Worm (Caenorhabditis elegans): ENCODE data around the gene dyf-4.

dyf-4 gene

DNA sequence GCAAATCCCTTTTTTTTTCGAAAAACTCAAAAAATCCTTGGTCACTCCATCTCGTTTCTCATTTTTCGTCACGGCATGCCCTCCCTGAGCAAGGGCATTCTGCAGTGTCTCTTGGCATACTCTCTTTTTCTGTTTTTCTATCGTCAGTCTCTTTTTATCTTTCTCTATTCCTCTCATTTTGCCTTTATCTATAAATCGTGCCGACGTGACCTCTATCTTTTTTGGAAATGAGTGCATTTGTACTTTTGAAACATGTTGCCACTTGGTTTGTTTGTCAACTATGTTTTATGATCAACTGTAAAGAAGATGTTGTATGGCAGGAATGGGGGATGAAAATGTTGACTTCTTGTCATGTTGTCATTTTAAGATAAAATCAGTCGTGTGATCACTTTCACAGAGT is 3.4 kb upstream of the dyf-4 start (continued):
- TF ChIP-seq unc-62 (GFP tag; optimal IDR thresholded peaks at IDR 0.05) (no peak), swsn-7 (tag; optimal IDR thresholded peaks at IDR 0.05) (peak; percentile 39), jun-1 (tag; optimal IDR thresholded peaks at IDR 0.05) (no peak), lsy-2 (tag; optimal IDR thresholded peaks at IDR 0.05) (peak; percentile 60 to 70), xbp-1 (tag; optimal IDR thresholded peaks at IDR 0.05) (peak; percentile 26), ztf-11 (tag; optimal IDR thresholded peaks at IDR 0.05) (no peak), nhr-11 (tag; optimal IDR thresholded peaks at IDR 0.05) (no peak), hpl-2 (GFP tag; optimal IDR thresholded peaks at IDR 0.05) (no peak), ceh-63 (GFP tag; optimal IDR thresholded peaks at IDR 0.05) (no peak), aha-1 (tag; optimal IDR thresholded peaks at IDR 0.05) (no peak), Y116A8C.19 (tag; optimal IDR thresholded peaks at IDR 0.05; ENCODE audit: borderline replicate concordance) (no peak), dpl-1 (GFP tag; optimal IDR thresholded peaks at IDR 0.05) (peak in 1 of 3 experiments; percentile 39), isw-1 (GFP tag; IDR thresholded peaks at IDR 0.05) (peak; percentile 7; the same call in 1 of the 2 replicates), pax-3 (tag; optimal IDR thresholded peaks at IDR 0.05) (no peak), nhr-19 (GFP tag; conservative IDR thresholded peaks at IDR 0.05) (peak; percentile 43), nhr-237 (tag; optimal IDR thresholded peaks at IDR 0.05) (peak; percentile 27), mep-1 (tag; optimal IDR thresholded peaks at IDR 0.05) (peak; percentile 72), unc-130 (tag; optimal IDR thresholded peaks at IDR 0.05) (no peak), ama-1 (optimal IDR thresholded peaks at IDR 0.05) (no peak), mef-2 (tag; optimal IDR thresholded peaks at IDR 0.05) (peak; percentile 25), ets-5 (GFP tag; IDR thresholded peaks at IDR 0.05) (no peak), nhr-20 (tag; optimal IDR thresholded peaks at IDR 0.05) (peak; percentile 69), lin-39 (tag; optimal IDR thresholded peaks at IDR 0.05) (no peak), pag-3 (tag; optimal IDR thresholded peaks at IDR 0.05; ENCODE audit: borderline replicate concordance, insufficient read depth) (peak; percentile 88), nhr-28 (tag; optimal IDR thresholded peaks at IDR 0.05) (no peak), nhr-12 (tag; optimal IDR thresholded peaks at IDR 0.05) (no peak), snu-23 (GFP tag; optimal IDR thresholded peaks at IDR 0.05) (peak; percentile 69), sup-37 (GFP tag; optimal IDR thresholded peaks at IDR 0.05) (no peak), irx-1 (tag; optimal IDR thresholded peaks at IDR 0.05) (no peak), lin-13 (GFP tag; optimal IDR thresholded peaks at IDR 0.05) (peak; percentile 26), C34B4.2 (tag; optimal IDR thresholded peaks at IDR 0.05) (no peak)

DNA sequence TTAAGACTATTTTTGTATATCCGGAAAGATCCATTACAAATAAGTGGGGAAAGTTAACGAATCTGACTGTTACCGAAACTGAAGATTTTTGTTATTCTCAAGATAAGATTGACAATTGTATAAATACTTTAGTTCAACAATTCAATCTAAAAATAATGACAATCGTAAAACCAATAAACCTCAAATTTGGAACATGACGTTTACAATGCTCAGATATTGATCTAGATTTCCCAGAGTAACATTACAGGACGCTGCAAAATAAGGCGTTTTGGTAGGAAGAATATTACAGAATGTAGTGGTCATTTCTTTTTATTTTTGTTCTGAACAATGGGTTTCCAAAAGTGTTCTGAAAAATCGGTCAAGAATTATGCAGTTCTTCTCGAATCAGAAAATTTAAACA is 1.2 kb upstream of the dyf-4 start, which contains the start of gene F45D3.1:
Gene F45D3.1 (plus strand): TSS at position 301 of the 400 bp plus-strand sequence.
- no peak for TF ChIP-seq fkh-8 (tag; optimal IDR thresholded peaks at IDR 0.05)
- no peak for TF ChIP-seq aly-2 (tag; optimal IDR thresholded peaks at IDR 0.05)
- no peak for TF ChIP-seq ceh-63 (GFP tag; optimal IDR thresholded peaks at IDR 0.05)
- TF ChIP-seq nhr-77 (tag; optimal IDR thresholded peaks at IDR 0.05): no peak

DNA sequence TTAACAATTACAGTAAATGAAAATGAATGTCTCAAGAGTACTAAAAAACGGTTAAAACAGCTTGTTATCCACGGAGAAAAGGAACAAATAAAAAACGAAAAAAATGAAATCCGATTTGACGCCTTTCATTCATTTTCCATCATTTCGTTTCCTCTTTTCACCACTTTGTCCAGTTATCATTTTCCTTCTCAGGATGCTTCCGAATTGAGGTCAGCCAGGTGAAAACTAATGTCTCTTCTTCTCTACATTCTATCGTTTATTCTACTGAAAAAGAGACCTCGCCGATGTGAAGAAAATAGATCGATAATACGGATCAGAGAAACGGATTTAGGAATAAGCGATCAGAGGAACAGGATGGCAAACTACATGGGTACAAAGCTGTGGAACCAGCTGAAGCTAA is 586 bp upstream of the dyf-4 start:
- TF ChIP-seq blmp-1 (tag; optimal IDR thresholded peaks at IDR 0.05): peak; percentile 99
- TF ChIP-seq egl-27 (tag; optimal IDR thresholded peaks at IDR 0.05): no peak

DNA sequence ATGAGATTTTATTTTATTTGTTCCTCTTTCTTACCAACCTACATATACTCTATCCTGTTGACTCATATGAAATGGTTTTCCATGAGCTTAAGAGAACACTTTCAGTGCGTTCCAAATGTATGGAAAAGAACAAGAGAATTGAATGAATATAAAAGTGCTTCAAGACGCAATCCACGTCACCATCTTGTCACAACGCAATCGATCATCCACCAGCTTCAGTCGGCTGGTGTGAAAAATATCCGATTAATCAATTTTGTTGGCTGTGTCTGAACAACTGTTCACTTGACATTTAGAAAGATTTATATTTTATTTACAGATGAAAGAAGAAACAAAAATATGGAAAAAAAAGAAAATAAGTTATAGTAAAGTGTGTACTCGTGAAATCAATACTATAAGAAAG is 2.2 kb downstream of the dyf-4 start:
- TF ChIP-seq unc-98 (GFP tag; IDR thresholded peaks at IDR 0.05) (no peak), aha-1 (tag; optimal IDR thresholded peaks at IDR 0.05) (no peak), ztf-11 (tag; optimal IDR thresholded peaks at IDR 0.05) (no peak), aly-2 (tag; optimal IDR thresholded peaks at IDR 0.05) (no peak), nhr-85 (tag) (no peak)
